Worm (Caenorhabditis elegans): ENCODE data around the gene F42H10.6.
A peak's percentile ranks its signal among the peaks of the same experiment; 100 is the strongest.

F42H10.6 gene

DNA sequence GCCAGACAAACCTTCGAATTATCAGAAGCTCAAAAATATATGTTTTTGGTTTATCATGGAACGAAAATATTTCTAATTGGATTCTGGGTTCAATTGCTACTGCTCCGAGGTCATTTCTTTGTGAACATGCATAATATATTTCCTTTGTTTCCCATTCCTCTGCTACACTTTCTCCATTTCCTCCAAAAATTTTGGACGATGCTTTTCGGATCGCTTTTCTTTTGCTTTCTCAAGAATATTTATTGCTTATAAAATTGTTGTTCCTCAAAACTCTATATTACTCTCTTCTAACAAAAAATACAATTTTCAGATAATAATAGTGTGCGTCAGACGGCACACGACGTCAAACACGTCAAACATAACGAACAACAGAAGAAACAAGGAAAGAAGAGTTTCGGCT is 14.5 kb upstream of the F42H10.6 start, which contains the start of gene pac-1:
TSS of gene pac-1 (plus strand) at position 301 of the 400 bp plus-strand sequence.
- TF ChIP-seq let-526 (GFP tag; IDR thresholded peaks at IDR 0.05) (no peak), nfya-2 (GFP tag; IDR thresholded peaks at IDR 0.05) (no peak), snpc-1.3 (tag; optimal IDR thresholded peaks at IDR 0.05; ENCODE audit: insufficient read depth) (no peak), ceh-27 (GFP tag; optimal IDR thresholded peaks at IDR 0.05) (no peak), akir-1 (GFP tag; optimal IDR thresholded peaks at IDR 0.05) (no peak), ekl-4 (GFP tag; IDR thresholded peaks at IDR 0.05) (no peak), ets-4 (GFP tag; optimal IDR thresholded peaks at IDR 0.05) (no peak)

ce11 chrIII:8491945-8492344 is 11.7 kb upstream of the F42H10.6 start:
- TF ChIP-seq D2030.7 (GFP tag; IDR thresholded peaks at IDR 0.05): peak; percentile 47; the same call in 1 of the 2 replicates
- no peak for TF ChIP-seq gei-17 (GFP tag; optimal IDR thresholded peaks at IDR 0.05)
- TF ChIP-seq nhr-179 (tag; optimal IDR thresholded peaks at IDR 0.05): no peak
- peak; percentile 82 for TF ChIP-seq F33H1.4 (GFP tag; IDR thresholded peaks at IDR 0.05)
- peak; percentile 54; the same call in 1 of the 2 replicates for TF ChIP-seq Y53G8AR.9 (GFP tag; conservative IDR thresholded peaks at IDR 0.05)
- TF ChIP-seq madf-6 (GFP tag; IDR thresholded peaks at IDR 0.05): peak; percentile 83
- TF ChIP-seq hlh-12 (tag; optimal IDR thresholded peaks at IDR 0.05): no peak
- no peak for TF ChIP-seq unc-62 (GFP tag; optimal IDR thresholded peaks at IDR 0.05)
- TF ChIP-seq xnd-1 (tag; optimal IDR thresholded peaks at IDR 0.05): peak; percentile 55
- no peak for TF ChIP-seq lsy-27 (tag; optimal IDR thresholded peaks at IDR 0.05; ENCODE audit: borderline replicate concordance, insufficient read depth)
- TF ChIP-seq lsl-1 (GFP tag; optimal IDR thresholded peaks at IDR 0.05): peak; percentile 87
- TF ChIP-seq let-607 (tag; optimal IDR thresholded peaks at IDR 0.05): no peak
- TF ChIP-seq madf-8 (GFP tag; conservative IDR thresholded peaks at IDR 0.05): peak; percentile 54
- no peak for TF ChIP-seq madf-3 (GFP tag; IDR thresholded peaks at IDR 0.05)

DNA sequence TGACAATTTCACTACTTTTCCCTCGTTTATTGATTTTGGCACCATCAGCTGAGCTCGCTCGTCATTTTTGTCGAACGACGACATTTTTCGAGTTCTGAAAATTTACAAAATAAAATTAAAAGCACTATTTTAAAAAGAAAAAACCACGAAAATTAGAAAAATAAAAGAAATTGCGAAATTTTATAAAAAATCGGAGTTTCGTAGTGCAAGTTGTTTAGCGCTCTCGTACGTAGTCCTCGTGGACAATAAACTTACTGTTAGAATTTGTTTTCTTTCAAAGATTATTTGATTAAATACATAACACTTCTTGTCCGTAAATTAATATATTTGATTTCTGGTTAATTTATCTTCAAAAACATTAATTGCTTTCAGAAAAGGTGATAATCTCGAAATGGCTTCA is 10.0 kb upstream of the F42H10.6 start, which contains the start of the genes ess-2 and F42H10.2:
TSS of gene ess-2 (minus strand) at position 99 of the 400 bp plus-strand sequence.
TSS of gene F42H10.2 (plus strand) at position 367 of the 400 bp plus-strand sequence.
- peak; percentile 89 for TF ChIP-seq cebp-1 (GFP tag; IDR thresholded peaks at IDR 0.05)
- TF ChIP-seq cebp-1 (tag; optimal IDR thresholded peaks at IDR 0.05): peak; percentile 95
- TF ChIP-seq madf-3 (GFP tag; IDR thresholded peaks at IDR 0.05): no peak
- TF ChIP-seq attf-3 (GFP tag; conservative IDR thresholded peaks at IDR 0.05): peak; percentile 92

DNA sequence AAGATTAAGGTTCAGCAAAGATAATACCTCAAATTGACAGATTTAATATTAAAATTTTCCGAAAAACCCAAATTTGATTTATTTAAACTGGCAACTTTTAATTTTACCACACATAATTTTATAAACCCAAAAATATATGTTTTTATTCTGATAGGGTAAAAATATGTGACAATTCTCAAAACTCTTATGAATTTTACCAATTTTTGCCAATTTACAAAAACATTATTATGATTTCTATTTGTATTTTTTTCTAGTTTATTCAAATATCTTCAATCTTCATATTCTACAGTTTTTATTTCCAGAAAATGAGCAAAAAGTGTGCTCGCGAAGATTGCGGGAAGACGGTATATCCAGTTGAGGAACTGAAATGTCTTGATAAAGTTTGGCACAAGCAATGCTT is 3.6 kb upstream of the F42H10.6 start, which contains the start of gene F42H10.3:
TSS of gene F42H10.3 (plus strand) at position 301 of the 400 bp plus-strand sequence.
- TF ChIP-seq nfyb-1 (GFP tag; IDR thresholded peaks at IDR 0.05): no peak
- no peak for TF ChIP-seq nhr-179 (tag; optimal IDR thresholded peaks at IDR 0.05)
- TF ChIP-seq nhr-120 (GFP tag; IDR thresholded peaks at IDR 0.05): no peak
- TF ChIP-seq rcor-1 (GFP tag; IDR thresholded peaks at IDR 0.05): no peak

DNA sequence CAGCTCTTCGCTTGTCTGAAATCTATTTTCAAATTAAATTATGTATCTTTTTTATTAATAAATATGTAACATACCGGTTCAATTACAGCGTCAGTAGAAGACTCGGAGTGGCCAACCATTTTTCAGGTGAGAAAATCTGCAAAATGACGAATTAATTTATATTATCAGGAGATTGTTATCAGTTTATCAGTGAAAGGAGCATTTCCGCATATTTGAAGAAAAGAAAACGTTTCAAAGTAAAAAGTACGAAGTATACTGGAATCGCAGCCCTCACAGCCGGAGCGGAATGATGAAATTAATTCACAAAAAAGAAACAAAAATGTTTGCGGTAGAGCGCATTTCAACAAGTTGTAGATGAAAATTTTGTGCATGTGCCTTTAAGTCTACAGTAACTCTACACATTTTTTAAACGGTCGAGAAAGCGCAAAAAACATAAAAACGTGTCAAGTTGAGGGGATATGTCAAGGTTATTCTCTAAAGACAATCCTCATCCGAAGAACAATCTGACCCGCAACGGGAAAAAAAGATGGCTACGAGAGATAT is 862 bp downstream of the F42H10.6 start:
- TF ChIP-seq lsl-1 (GFP tag; optimal IDR thresholded peaks at IDR 0.05) (peak; percentile 89), nhr-80 (tag; optimal IDR thresholded peaks at IDR 0.05) (peak; percentile 42), xnd-1 (tag; optimal IDR thresholded peaks at IDR 0.05) (peak; percentile 72), attf-6 (GFP tag; IDR thresholded peaks at IDR 0.05) (no peak), dox-1 (GFP tag; IDR thresholded peaks at IDR 0.05) (peak; percentile 47), Y56A3A.18 (GFP tag; IDR thresholded peaks at IDR 0.05) (no peak), madf-8 (GFP tag; conservative IDR thresholded peaks at IDR 0.05) (0 out of 2 replicates have a peak, but pooled peaks have one; percentile 39), cebp-1 (GFP tag; IDR thresholded peaks at IDR 0.05) (no peak), cebp-1 (tag; optimal IDR thresholded peaks at IDR 0.05) (peak; percentile 32), F22D6.2 (tag; optimal IDR thresholded peaks at IDR 0.05) (no peak), F33H1.4 (GFP tag; IDR thresholded peaks at IDR 0.05) (peak; percentile 43; the same call in 1 of the 2 replicates)
